Worm (Caenorhabditis elegans) whole organism, midembryonic: ENCODE measurements around the gene cutl-26.

ENCODE experiments used
- T22C8.4 ChIP-seq: fragments of 200-800 bp; sonication (Bioruptor generic); IDR thresholded peaks from 2 replicates; pipeline ENCODE4 v1.3.6; 2022; ENCODE audit warnings: missing genetic modification characterization, missing compliant biosample characterization
- cog-1 ChIP-seq: sonication (generic microtip); optimal IDR thresholded peaks from 2 replicates; lab custom pipeline; 2016; ENCODE audit warnings: missing genetic modification characterization, missing compliant biosample characterization
- flt-1 ChIP-seq: fragments of 200-800 bp; sonication (Bioruptor generic); IDR thresholded peaks from 2 replicates; pipeline ENCODE4 v1.3.6; 2022; ENCODE audit warnings: missing genetic modification characterization, missing compliant biosample characterization
- klf-2 ChIP-seq: fragments of 200-800 bp; sonication (Bioruptor generic); conservative IDR thresholded peaks from 2 replicates; pipeline ENCODE4 v1.3.6; 2022; ENCODE audit warnings: missing genetic modification reagents, missing genetic modification characterization, missing compliant biosample characterization
- med-1 ChIP-seq: sonication (generic microtip); optimal IDR thresholded peaks from 2 replicates; lab custom pipeline; 2017; ENCODE audit warnings: missing genetic modification characterization, mild to moderate bottlenecking, missing compliant biosample characterization, antibody characterized with exemption, missing genetic modification reagents; ENCODE audit not compliant: insufficient read depth
- ref-1 ChIP-seq: fragments of 200-800 bp; sonication (Bioruptor generic); conservative IDR thresholded peaks from 2 replicates; pipeline ENCODE4 v1.3.6; 2022; ENCODE audit warnings: missing genetic modification reagents, missing genetic modification characterization, missing compliant biosample characterization
- tab-1 ChIP-seq: fragments of 200-800 bp; sonication (Bioruptor generic); IDR thresholded peaks from 2 replicates; pipeline ENCODE4 v1.3.6; 2022; ENCODE audit warnings: missing genetic modification characterization, missing compliant biosample characterization
- ztf-23 ChIP-seq: fragments of 200-800 bp; sonication (Bioruptor generic); IDR thresholded peaks from 2 replicates; pipeline ENCODE4 v1.3.6; 2022; ENCODE audit warnings: missing genetic modification reagents, missing genetic modification characterization, missing compliant biosample characterization
- ztf-29 ChIP-seq: fragments of 200-800 bp; sonication (Bioruptor generic); IDR thresholded peaks from 2 replicates; pipeline ENCODE4 v1.3.6; 2022; ENCODE audit warnings: missing genetic modification reagents, missing genetic modification characterization, missing compliant biosample characterization

The cutl-26 gene

DNA sequence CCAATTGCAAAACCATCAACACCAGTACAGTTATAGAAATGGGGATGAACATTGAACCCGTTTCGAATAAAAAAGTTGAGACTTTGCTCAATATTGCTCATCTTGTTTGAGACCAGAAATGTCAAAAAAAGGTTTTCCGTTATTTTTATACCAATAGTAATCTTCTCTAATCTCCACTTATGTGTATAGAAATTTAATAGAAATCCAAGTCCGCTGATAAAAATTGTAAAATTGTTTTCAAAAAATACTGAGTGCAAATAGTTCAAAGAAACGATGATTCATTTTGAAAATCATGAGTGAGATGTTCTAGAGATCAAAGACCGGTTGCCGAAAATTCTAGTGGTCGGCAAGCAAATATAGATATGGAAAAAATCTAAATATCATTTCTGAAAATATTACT is 11.8 kb upstream of the cutl-26 start, which contains the start of gene Y55F3C.10:
Gene Y55F3C.10 (minus strand): TSS at position 101 of the 400 bp plus-strand sequence.
- no peak for TF ChIP-seq ztf-29 (GFP tag; lab: Robert Waterston, UW)
- TF ChIP-seq flt-1, result no peak

DNA sequence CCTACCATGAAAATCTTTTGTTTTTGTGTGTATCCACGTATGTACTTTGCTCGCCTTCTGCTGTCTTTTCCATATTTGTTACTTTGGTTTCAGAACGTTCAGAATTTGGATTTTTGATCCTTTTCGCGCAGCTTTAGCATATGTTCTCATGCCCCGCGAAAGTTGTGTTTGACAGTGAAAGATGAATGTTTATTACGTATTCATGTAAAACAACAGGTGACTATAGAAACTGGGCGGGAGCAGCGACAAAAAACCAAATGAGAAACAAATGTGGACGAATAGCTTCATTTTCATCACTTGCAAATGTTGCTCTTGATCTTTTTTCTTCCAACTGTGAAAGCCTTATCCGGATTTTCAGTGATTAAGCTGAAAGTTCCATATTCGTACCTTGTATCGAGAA is 8.8 kb upstream of the cutl-26 start, which contains the start of gene clec-164:
Gene clec-164 (plus strand): TSS at position 301 of the 400 bp plus-strand sequence.
- TF ChIP-seq cog-1 (tag; lab: Kevin White, UChicago) (no peak), klf-2 (GFP tag; lab: Robert Waterston, UW) (no peak), med-1 (no peak), T22C8.4 (no peak), ref-1 (GFP tag; lab: Robert Waterston, UW) (no peak), tab-1 (no peak), flt-1 (no peak)

ce11 chrIV:715433-715832 is 7.9 kb upstream of the cutl-26 start:
- TF ChIP-seq ztf-29 (GFP tag; lab: Robert Waterston, UW) (no peak), ztf-23 (GFP tag; lab: Robert Waterston, UW) (no peak), flt-1 (no peak), med-1 (no peak), ref-1 (GFP tag; lab: Robert Waterston, UW) (no peak), tab-1 (no peak), klf-2 (GFP tag; lab: Robert Waterston, UW) (no peak), cog-1 (tag; lab: Kevin White, UChicago) (no peak), T22C8.4 (no peak)

- no peak for TF ChIP-seq klf-2 (GFP tag; lab: Robert Waterston, UW)
- no peak for TF ChIP-seq ref-1 (GFP tag; lab: Robert Waterston, UW)
- no peak for TF ChIP-seq flt-1
- TF ChIP-seq med-1, result no peak
- TF ChIP-seq cog-1 (tag; lab: Kevin White, UChicago), result no peak
- TF ChIP-seq ztf-23 (GFP tag; lab: Robert Waterston, UW), result no peak
- TF ChIP-seq tab-1, result no peak
- TF ChIP-seq ztf-29 (GFP tag; lab: Robert Waterston, UW), result no peak
- no peak for TF ChIP-seq T22C8.4
These were observed 9.2 kb downstream of the cutl-26 start, which contains the start of gene Y55F3C.17 for ce11 chrIV:698304-698703. TSS of gene Y55F3C.17 (minus strand) at chrIV:698404.

ce11 chrIV:684748-685147 is 22.8 kb downstream of the cutl-26 start:
- TF ChIP-seq ref-1 (GFP tag; lab: Robert Waterston, UW) (no peak), ztf-29 (GFP tag; lab: Robert Waterston, UW) (no peak), tab-1 (no peak), T22C8.4 (no peak)

- TF ChIP-seq ztf-23 (GFP tag; lab: Robert Waterston, UW) (no peak), ref-1 (GFP tag; lab: Robert Waterston, UW) (no peak), T22C8.4 (no peak), tab-1 (no peak), med-1 (no peak), klf-2 (GFP tag; lab: Robert Waterston, UW) (no peak), flt-1 (no peak), cog-1 (tag; lab: Kevin White, UChicago) (no peak), ztf-29 (GFP tag; lab: Robert Waterston, UW) (no peak)
These were observed 23.3 kb downstream of the cutl-26 start, which contains the start of gene cutl-28 for ce11 chrIV:684197-684596. TSS of gene cutl-28 (plus strand) at chrIV:684497.

- peak; percentile 79 for TF ChIP-seq T22C8.4
- peak; percentile 86 for TF ChIP-seq tab-1
- TF ChIP-seq klf-2 (GFP tag; lab: Robert Waterston, UW), result peak; percentile 88
- TF ChIP-seq ztf-29 (GFP tag; lab: Robert Waterston, UW), result peak; percentile 79
- peak; percentile 53 for TF ChIP-seq med-1
- TF ChIP-seq flt-1, result peak; percentile 94
- peak; percentile 89 for TF ChIP-seq ztf-23 (GFP tag; lab: Robert Waterston, UW)
- peak; percentile 40 for TF ChIP-seq cog-1 (tag; lab: Kevin White, UChicago)
- peak; percentile 75 for TF ChIP-seq ref-1 (GFP tag; lab: Robert Waterston, UW)
These were observed 24.7 kb downstream of the cutl-26 start for ce11 chrIV:682726-683340.

ce11 chrIV:676280-676679 is 31.3 kb downstream of the cutl-26 start, which contains the start of gene K11H12.5:
TSS of gene K11H12.5 (plus strand) at chrIV:676580.
- TF ChIP-seq ztf-29 (GFP tag; lab: Robert Waterston, UW) (no peak), T22C8.4 (no peak), ztf-23 (GFP tag; lab: Robert Waterston, UW) (no peak), flt-1 (no peak), med-1 (no peak), cog-1 (tag; lab: Kevin White, UChicago) (no peak)

DNA sequence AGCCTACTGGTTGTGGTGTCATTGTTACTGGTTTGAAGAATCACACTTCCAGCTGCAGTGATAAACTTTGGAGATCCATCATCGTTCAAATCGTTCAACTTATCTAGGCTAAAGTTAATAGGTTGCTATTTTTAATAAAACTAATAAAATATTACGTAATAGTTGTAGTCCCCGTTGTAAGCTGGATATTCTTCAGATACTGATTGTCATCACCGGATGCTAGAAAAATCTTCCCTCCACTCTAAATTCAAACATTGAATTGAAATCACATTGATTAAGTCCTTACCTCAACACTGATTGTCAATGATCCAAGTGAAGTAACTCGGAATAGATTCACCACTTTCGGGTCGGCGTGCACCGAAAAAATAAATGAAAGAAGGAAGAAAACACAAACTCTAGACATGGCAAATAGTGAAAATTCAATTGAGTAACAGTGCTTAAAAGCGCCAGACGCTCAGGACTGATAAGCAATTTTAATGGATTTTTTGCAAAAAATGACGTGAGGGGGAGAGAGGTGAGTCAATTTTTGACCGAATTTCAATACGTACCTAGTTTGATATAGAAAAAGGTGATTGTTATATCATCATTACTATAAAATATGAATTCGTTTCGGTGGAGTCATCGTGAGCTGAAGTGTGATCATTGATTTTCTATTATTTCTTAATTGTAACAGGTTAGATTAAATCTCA is 31.9 kb downstream of the cutl-26 start, which contains the start of the genes K11H12.4 and K11H12.10:
Gene K11H12.4 (minus strand): TSS at position 413 of the 689 bp plus-strand sequence.
Gene K11H12.10 (plus strand): TSS at position 605 of the 689 bp plus-strand sequence.
- TF ChIP-seq klf-2 (GFP tag; lab: Robert Waterston, UW) (no peak), ztf-29 (GFP tag; lab: Robert Waterston, UW) (no peak), ztf-23 (GFP tag; lab: Robert Waterston, UW) (no peak), med-1 (no peak), T22C8.4 (no peak), cog-1 (tag; lab: Kevin White, UChicago) (no peak), tab-1 (no peak), flt-1 (no peak), ref-1 (GFP tag; lab: Robert Waterston, UW) (no peak)

ce11 chrIV:673313-673712 is 34.2 kb downstream of the cutl-26 start, which contains the start of gene K11H12.3:
TSS of gene K11H12.3 (minus strand) at chrIV:673480.
- no peak for TF ChIP-seq ztf-29 (GFP tag; lab: Robert Waterston, UW)
- no peak for TF ChIP-seq T22C8.4
- TF ChIP-seq ref-1 (GFP tag; lab: Robert Waterston, UW), result no peak
- TF ChIP-seq tab-1, result no peak
- no peak for TF ChIP-seq flt-1
- no peak for TF ChIP-seq ztf-23 (GFP tag; lab: Robert Waterston, UW)
